Worm (Caenorhabditis elegans) whole organism, L2 larva: ENCODE measurements around the gene nmr-1.

ENCODE experiments used
- aly-2 ChIP-seq: fragments of 150-350 bp; optimal IDR thresholded peaks from 2 replicates; lab custom pipeline; 2014; ENCODE audit warnings: missing biosample characterization, missing genetic modification characterization
- ama-1 ChIP-seq: fragments of 150-350 bp; optimal IDR thresholded peaks from 2 replicates; lab custom pipeline; 2018; ENCODE audit warnings: inconsistent platforms
- elt-3 ChIP-seq: sonication (generic microtip); optimal IDR thresholded peaks from 2 replicates; lab custom pipeline; 2017; ENCODE audit warnings: missing biosample characterization, missing genetic modification characterization
- nhr-77 ChIP-seq: fragments of 150-350 bp; optimal IDR thresholded peaks from 2 replicates; lab custom pipeline; 2014; ENCODE audit warnings: missing biosample characterization, missing genetic modification characterization
- ztf-4 ChIP-seq: fragments of 150-350 bp; optimal IDR thresholded peaks from 2 replicates; lab custom pipeline; 2014; ENCODE audit warnings: missing biosample characterization, missing genetic modification characterization

DNA sequence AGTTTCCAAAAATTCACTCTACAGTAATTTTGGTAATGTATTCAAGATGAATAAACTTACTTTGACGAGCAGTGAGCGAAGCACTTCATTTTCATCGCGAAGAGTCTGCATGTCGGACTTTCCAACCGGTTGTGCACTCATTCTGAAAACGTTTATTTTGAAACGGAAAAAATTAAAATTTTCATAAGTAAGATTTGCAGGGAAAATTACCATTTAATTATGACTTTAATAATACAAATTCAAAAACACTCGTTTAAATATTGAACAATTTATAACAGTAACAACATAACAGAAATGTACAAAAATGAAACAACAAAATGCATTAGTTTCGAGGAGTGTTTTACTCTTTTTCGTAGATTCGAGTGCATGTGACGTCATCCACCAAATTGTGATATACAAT, 33.9 kb downstream of the nmr-1 start, which contains the start of the genes EEED8.13 and EEED8.18:
- no peak for TF ChIP-seq ztf-4 (tag; lab: Kevin White, UChicago)
- no peak for TF ChIP-seq aly-2 (tag; lab: Kevin White, UChicago)
- TF ChIP-seq nhr-77 (tag; lab: Kevin White, UChicago): no peak
- TF ChIP-seq ama-1 (lab: Kevin White, UChicago): no peak
- no peak for TF ChIP-seq elt-3
